Worm (Caenorhabditis elegans) whole organism, L3 larva: ENCODE measurements around the gene adbp-1.
A peak's percentile ranks its signal among the peaks of the same experiment; 100 is the strongest.

ENCODE experiments used
- R02D3.7 ChIP-seq: fragments of 150-350 bp; optimal IDR thresholded peaks from 2 replicates; lab custom pipeline; 2014; ENCODE audit warnings: missing biosample characterization, missing genetic modification characterization
- aly-2 ChIP-seq: fragments of 150-350 bp; optimal IDR thresholded peaks from 2 replicates; lab custom pipeline; 2014; ENCODE audit warnings: missing biosample characterization, missing genetic modification characterization
- ama-1 ChIP-seq: fragments of 150-350 bp; optimal IDR thresholded peaks from 2 replicates; lab custom pipeline; 2018
- ceh-16 ChIP-seq: sonication (generic microtip); optimal IDR thresholded peaks from 2 replicates; lab custom pipeline; 2017; ENCODE audit warnings: missing biosample characterization, missing genetic modification characterization
- ceh-28 ChIP-seq: fragments of 150-350 bp; optimal IDR thresholded peaks from 2 replicates; lab custom pipeline; 2014; ENCODE audit warnings: missing biosample characterization, missing genetic modification reagents, missing genetic modification characterization
- ceh-82 ChIP-seq: fragments of 150-350 bp; optimal IDR thresholded peaks from 2 replicates; lab custom pipeline; 2014; ENCODE audit warnings: missing biosample characterization, missing genetic modification characterization
- ceh-9 ChIP-seq: sonication (generic microtip); optimal IDR thresholded peaks from 2 replicates; lab custom pipeline; 2018; ENCODE audit warnings: missing biosample characterization, missing genetic modification characterization
- daf-12 ChIP-seq: fragments of 150-350 bp; optimal IDR thresholded peaks from 2 replicates; lab custom pipeline; 2014; ENCODE audit warnings: missing biosample characterization, missing genetic modification reagents, missing genetic modification characterization
- egl-27 ChIP-seq: sonication (generic microtip); optimal IDR thresholded peaks from 4 replicates; lab custom pipeline; 2017; ENCODE audit warnings: missing biosample characterization, missing genetic modification reagents, missing genetic modification characterization
- egl-5 ChIP-seq: fragments of 150-350 bp; optimal IDR thresholded peaks from 2 replicates; lab custom pipeline; 2017; ENCODE audit warnings: missing biosample characterization, missing genetic modification reagents, missing genetic modification characterization, inconsistent platforms
- elt-1 ChIP-seq: fragments of 150-350 bp; optimal IDR thresholded peaks from 2 replicates; lab custom pipeline; 2014; ENCODE audit warnings: missing biosample characterization, missing genetic modification characterization
- elt-2 ChIP-seq: sonication (generic microtip); optimal IDR thresholded peaks from 2 replicates; lab custom pipeline; 2016; ENCODE audit warnings: missing genetic modification reagents, mild to moderate bottlenecking, missing genetic modification characterization, missing compliant biosample characterization
- elt-3 ChIP-seq, 3 experiments: fragments of 150-350 bp in 1 of 3; sonication (generic microtip) in 2 of 3; optimal IDR thresholded peaks; 2 replicates in 2 of 3; 4 replicates in 1 of 3; lab custom pipeline; 2014 to 2017; ENCODE audit warnings: missing biosample characterization in 3 of 3, missing genetic modification characterization in 3 of 3
- eor-1 ChIP-seq, 2 experiments: fragments of 150-350 bp; optimal IDR thresholded peaks; 2 replicates each; lab custom pipeline; 2014 to 2018; ENCODE audit warnings: missing biosample characterization in 2 of 2, missing genetic modification characterization in 2 of 2
- fkh-2 ChIP-seq: fragments of 150-350 bp; optimal IDR thresholded peaks from 2 replicates; lab custom pipeline; 2014; ENCODE audit warnings: missing biosample characterization, missing genetic modification reagents, missing genetic modification characterization
- hmg-11 ChIP-seq: sonication (generic microtip); optimal IDR thresholded peaks from 2 replicates; lab custom pipeline; 2016; ENCODE audit warnings: missing genetic modification characterization, missing compliant biosample characterization
- jun-1 ChIP-seq: fragments of 150-350 bp; optimal IDR thresholded peaks from 2 replicates; lab custom pipeline; 2014; ENCODE audit warnings: missing biosample characterization, missing genetic modification reagents, missing genetic modification characterization
- lin-15B ChIP-seq: fragments of 150-350 bp; optimal IDR thresholded peaks from 2 replicates; lab custom pipeline; 2014; ENCODE audit warnings: missing biosample characterization, missing genetic modification characterization
- lin-39 ChIP-seq: fragments of 150-350 bp; optimal IDR thresholded peaks from 2 replicates; lab custom pipeline; 2018; ENCODE audit warnings: missing biosample characterization, missing genetic modification reagents, missing genetic modification characterization
- lsy-12 ChIP-seq: sonication (generic microtip); optimal IDR thresholded peaks from 2 replicates; lab custom pipeline; 2016; ENCODE audit warnings: mild to moderate bottlenecking, missing genetic modification characterization, missing compliant biosample characterization
- mdl-1 ChIP-seq: fragments of 150-350 bp; optimal IDR thresholded peaks from 2 replicates; lab custom pipeline; 2014; ENCODE audit warnings: missing biosample characterization, missing genetic modification characterization
- mml-1 ChIP-seq: fragments of 150-350 bp; sonication (generic microtip); optimal IDR thresholded peaks from 3 replicates; lab custom pipeline; 2014; ENCODE audit warnings: missing biosample characterization, missing genetic modification characterization
- nfya-1 ChIP-seq: sonication (generic microtip); optimal IDR thresholded peaks from 2 replicates; lab custom pipeline; 2017; ENCODE audit warnings: missing genetic modification characterization, mild to moderate bottlenecking, missing compliant biosample characterization, antibody characterized with exemption, moderate library complexity; ENCODE audit not compliant: insufficient read depth
- nhr-11 ChIP-seq: fragments of 150-350 bp; optimal IDR thresholded peaks from 2 replicates; lab custom pipeline; 2014; ENCODE audit warnings: missing biosample characterization, missing genetic modification characterization
- nhr-12 ChIP-seq: fragments of 150-350 bp; optimal IDR thresholded peaks from 2 replicates; lab custom pipeline; 2014; ENCODE audit warnings: missing biosample characterization, missing genetic modification characterization
- nhr-23 ChIP-seq: fragments of 150-350 bp; optimal IDR thresholded peaks from 2 replicates; lab custom pipeline; 2014; ENCODE audit warnings: missing biosample characterization, missing genetic modification reagents, missing genetic modification characterization
- nhr-237 ChIP-seq: fragments of 150-350 bp; optimal IDR thresholded peaks from 2 replicates; lab custom pipeline; 2014; ENCODE audit warnings: missing biosample characterization, missing genetic modification characterization
- nhr-25 ChIP-seq: sonication (generic microtip); optimal IDR thresholded peaks from 2 replicates; lab custom pipeline; 2017; ENCODE audit warnings: missing biosample characterization, missing genetic modification characterization
- nhr-28 ChIP-seq: fragments of 150-350 bp; optimal IDR thresholded peaks from 2 replicates; lab custom pipeline; 2014; ENCODE audit warnings: missing biosample characterization, missing genetic modification characterization
- nhr-43 ChIP-seq: sonication (generic microtip); optimal IDR thresholded peaks from 2 replicates; lab custom pipeline; 2016; ENCODE audit warnings: mild to moderate bottlenecking, missing genetic modification characterization, missing compliant biosample characterization; ENCODE audit not compliant: poor library complexity, severe bottlenecking
- nhr-76 ChIP-seq: fragments of 150-350 bp; sonication (generic microtip); optimal IDR thresholded peaks from 5 replicates; lab custom pipeline; 2014; ENCODE audit warnings: missing biosample characterization, missing genetic modification characterization
- pha-4 ChIP-seq: fragments of 150-350 bp; optimal IDR thresholded peaks from 2 replicates; lab custom pipeline; 2014; ENCODE audit warnings: missing biosample characterization, missing genetic modification reagents, missing genetic modification characterization
- pqm-1 ChIP-seq: fragments of 150-350 bp; optimal IDR thresholded peaks from 2 replicates; lab custom pipeline; 2017; ENCODE audit warnings: missing biosample characterization, missing genetic modification characterization, inconsistent platforms
- sea-2 ChIP-seq: fragments of 150-350 bp; sonication (generic microtip); optimal IDR thresholded peaks from 4 replicates; lab custom pipeline; 2014; ENCODE audit warnings: missing biosample characterization, missing genetic modification reagents, missing genetic modification characterization
- skn-1 ChIP-seq: fragments of 150-350 bp; optimal IDR thresholded peaks from 2 replicates; lab custom pipeline; 2014; ENCODE audit warnings: missing biosample characterization, missing genetic modification characterization
- snpc-4 ChIP-seq: fragments of 150-350 bp; optimal IDR thresholded peaks from 2 replicates; lab custom pipeline; 2014; ENCODE audit warnings: missing biosample characterization, missing genetic modification characterization
- unc-39 ChIP-seq: sonication (generic microtip); optimal IDR thresholded peaks from 4 replicates; lab custom pipeline; 2017; ENCODE audit warnings: missing biosample characterization, missing genetic modification characterization
- unc-62 ChIP-seq: fragments of 150-350 bp; sonication (generic microtip); optimal IDR thresholded peaks from 4 replicates; lab custom pipeline; 2014; ENCODE audit warnings: missing biosample characterization, missing genetic modification reagents, missing genetic modification characterization
- ztf-11 ChIP-seq: fragments of 150-350 bp; optimal IDR thresholded peaks from 2 replicates; lab custom pipeline; 2014; ENCODE audit warnings: missing biosample characterization, missing genetic modification characterization
- ztf-4 ChIP-seq: fragments of 150-350 bp; optimal IDR thresholded peaks from 2 replicates; lab custom pipeline; 2014; ENCODE audit warnings: missing biosample characterization, missing genetic modification characterization

adbp-1 gene

ce11 chrII:11467541-11467940 lies 23.6 kb downstream of the adbp-1 start, which contains the start of gene klp-17:
TSS of gene klp-17 (minus strand) at chrII:11467641.
- TF ChIP-seq lin-39 (tag; lab: Kevin White, UChicago) (no peak), unc-62 (GFP tag; lab: Kevin White, UChicago) (no peak), nhr-237 (tag; lab: Kevin White, UChicago) (no peak), lsy-12 (tag; lab: Kevin White, UChicago) (no peak), nhr-43 (tag; lab: Kevin White, UChicago) (no peak), pha-4 (no peak), elt-3 (tag; optimal IDR thresholded peaks at IDR 0.05; lab: Kevin White, UChicago) (no peak), nhr-23 (tag; lab: Kevin White, UChicago) (no peak), nhr-28 (tag; lab: Kevin White, UChicago) (no peak), egl-27 (tag; lab: Kevin White, UChicago) (no peak), elt-1 (tag; lab: Kevin White, UChicago) (no peak), lin-15B (tag; lab: Kevin White, UChicago) (no peak), ztf-11 (tag; lab: Kevin White, UChicago) (no peak), ceh-16 (no peak)

DNA sequence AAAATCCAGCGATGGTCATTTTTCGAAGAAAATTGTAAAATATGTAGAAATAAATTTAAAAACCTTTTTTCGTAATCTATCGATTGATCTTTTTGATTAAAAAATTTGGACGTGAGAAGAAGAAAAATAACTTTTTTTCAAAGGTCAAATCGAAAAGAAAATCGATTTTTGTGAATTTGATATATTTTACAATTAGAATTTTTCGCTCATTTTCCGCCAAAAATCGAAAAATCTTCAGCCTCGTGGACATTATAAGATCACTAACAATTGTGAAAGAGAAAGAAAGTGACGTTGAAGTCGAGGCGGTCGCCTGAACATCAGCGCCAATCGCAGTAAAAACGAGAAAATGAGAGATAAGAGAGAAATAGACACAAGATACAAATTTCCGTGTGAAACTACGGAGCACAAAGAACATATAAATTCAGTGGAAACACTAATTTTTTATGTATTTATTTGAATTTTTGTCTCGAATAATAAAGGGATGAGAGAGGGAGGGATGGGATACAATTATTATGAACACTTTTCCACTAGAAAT lies 25.7 kb downstream of the adbp-1 start, which contains the start of gene cisd-1:
cisd-1 (minus strand) TSS at position 51 of the 535 bp plus-strand sequence.
- TF ChIP-seq fkh-2 (tag; lab: Kevin White, UChicago) (no peak), nhr-11 (tag; lab: Kevin White, UChicago) (no peak), R02D3.7 (tag; lab: Kevin White, UChicago) (no peak), pqm-1 (peak; percentile 52), ceh-28 (tag; lab: Kevin White, UChicago) (no peak), ceh-82 (tag; lab: Kevin White, UChicago) (no peak), nhr-43 (tag; lab: Kevin White, UChicago) (no peak), egl-5 (no peak), nfya-1 (tag; lab: Kevin White, UChicago) (peak; percentile 21), ceh-16 (no peak), nhr-237 (tag; lab: Kevin White, UChicago) (no peak), elt-2 (peak; percentile 65), daf-12 (tag; lab: Kevin White, UChicago) (no peak), pha-4 (peak; percentile 27)

DNA sequence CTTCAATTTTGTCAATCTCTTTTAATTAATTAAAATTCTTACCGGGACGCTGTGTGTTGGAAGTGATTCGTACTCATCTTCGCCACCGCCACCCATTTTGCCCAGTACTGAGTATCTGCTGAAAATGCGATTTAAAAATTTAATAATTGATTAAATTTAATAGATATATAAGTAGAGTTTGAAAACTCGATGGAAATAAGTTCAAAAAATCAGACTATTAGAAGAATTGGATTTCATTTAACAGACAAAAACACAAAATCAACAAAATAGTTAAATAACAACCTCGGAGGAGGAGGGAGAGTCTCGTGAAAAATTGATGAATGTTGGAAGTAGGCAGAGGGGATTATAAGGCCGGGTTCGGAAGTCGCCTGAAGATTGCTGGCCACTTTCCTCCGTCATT lies 28.0 kb downstream of the adbp-1 start, which contains the start of gene mfn-1:
mfn-1 (minus strand) TSS at position 101 of the 400 bp plus-strand sequence.
- TF ChIP-seq skn-1 (tag; lab: Kevin White, UChicago) = no peak
- no peak for TF ChIP-seq nhr-25 (tag; lab: Kevin White, UChicago)
- TF ChIP-seq nhr-12 = no peak
- no peak for TF ChIP-seq snpc-4 (tag; lab: Kevin White, UChicago)
- TF ChIP-seq ztf-11 (tag; lab: Kevin White, UChicago) = no peak
- no peak for TF ChIP-seq egl-5
- no peak for TF ChIP-seq eor-1 (tag; optimal IDR thresholded peaks at IDR 0.05; lab: Kevin White, UChicago)
- TF ChIP-seq nhr-237 (tag; lab: Kevin White, UChicago) = no peak
- TF ChIP-seq aly-2 (tag; lab: Kevin White, UChicago) = no peak
- TF ChIP-seq R02D3.7 (tag; lab: Kevin White, UChicago) = no peak
- TF ChIP-seq egl-27 (tag; lab: Kevin White, UChicago) = no peak
- TF ChIP-seq ceh-16 = no peak
- TF ChIP-seq, all 47 proteins: peak for 0

ce11 chrII:11472542-11472941 lies 28.6 kb downstream of the adbp-1 start:
- no peak for TF ChIP-seq nhr-23 (tag; lab: Kevin White, UChicago)
- peak; percentile 46 for TF ChIP-seq jun-1 (tag; lab: Kevin White, UChicago)
- no peak for TF ChIP-seq aly-2 (tag; lab: Kevin White, UChicago)
- peak; percentile 77 for TF ChIP-seq elt-2
- peak; percentile 77 for TF ChIP-seq pqm-1
- TF ChIP-seq lin-15B (tag; lab: Kevin White, UChicago) = no peak
- TF ChIP-seq ceh-9 (tag; lab: Kevin White, UChicago) = no peak
- no peak for TF ChIP-seq lsy-12 (tag; lab: Kevin White, UChicago)
- peak; percentile 47 for TF ChIP-seq snpc-4 (tag; lab: Kevin White, UChicago)
- TF ChIP-seq hmg-11 (tag; lab: Kevin White, UChicago) = no peak
- no peak for TF ChIP-seq sea-2 (GFP tag; lab: Kevin White, UChicago)
- TF ChIP-seq mml-1 (tag; lab: Kevin White, UChicago) = no peak
- TF ChIP-seq unc-62 (GFP tag; lab: Kevin White, UChicago) = no peak
- peak; percentile 5 for TF ChIP-seq pha-4
- TF ChIP-seq ztf-4 (tag; lab: Kevin White, UChicago) = no peak
- TF ChIP-seq nfya-1 (tag; lab: Kevin White, UChicago) = no peak
- TF ChIP-seq nhr-76 (tag; lab: Kevin White, UChicago) = no peak
- no peak for TF ChIP-seq ztf-11 (tag; lab: Kevin White, UChicago)
- peak; percentile 24 to 86 (median 76) for TF ChIP-seq elt-3 (tag; optimal IDR thresholded peaks at IDR 0.05; lab: Kevin White, UChicago)
- peak; percentile 51 for TF ChIP-seq nhr-25 (tag; lab: Kevin White, UChicago)
- TF ChIP-seq ama-1 = no peak
- no peak for TF ChIP-seq unc-39 (tag; lab: Kevin White, UChicago)
- no peak for TF ChIP-seq elt-1 (tag; lab: Kevin White, UChicago)
- TF ChIP-seq skn-1 (tag; lab: Kevin White, UChicago) = peak; percentile 15
- peak; percentile 4 for TF ChIP-seq mdl-1 (tag; lab: Kevin White, UChicago)
- TF ChIP-seq nhr-43 (tag; lab: Kevin White, UChicago) = peak; percentile 75
